Fruit fly (Drosophila melanogaster) whole organism, embryonic: ENCODE measurements around the gene c-cup.

Experiments used
- BtbVII ChIP-seq: fragments of 200-800 bp; sonication (Bioruptor generic); optimal IDR thresholded peaks from 3 replicates; lab custom pipeline; 2017; ENCODE audit warnings: missing biosample characterization, mild to moderate bottlenecking, missing genetic modification characterization
- CG11085 ChIP-seq: fragments of 200-800 bp; sonication (Bioruptor generic); IDR thresholded peaks from 2 replicates; pipeline ENCODE4 v1.3.6; 2022; ENCODE audit warnings: missing biosample characterization, missing genetic modification characterization
- CG12219 ChIP-seq: fragments of 200-800 bp; sonication (Bioruptor generic); optimal IDR thresholded peaks from 3 replicates; lab custom pipeline; 2018; ENCODE audit warnings: missing biosample characterization, mild to moderate bottlenecking, missing genetic modification characterization
- CG12769 ChIP-seq: fragments of 200-800 bp; sonication (Bioruptor generic); optimal IDR thresholded peaks from 2 replicates; lab custom pipeline; 2019; ENCODE audit warnings: missing biosample characterization, mild to moderate bottlenecking, missing genetic modification characterization, moderate library complexity
- CG13123 ChIP-seq: fragments of 200-800 bp; sonication (Bioruptor generic); optimal IDR thresholded peaks from 2 replicates; lab custom pipeline; 2016; ENCODE audit warnings: missing biosample characterization, missing genetic modification characterization
- CG13296 ChIP-seq: fragments of 200-800 bp; sonication (Bioruptor generic); optimal IDR thresholded peaks from 3 replicates; lab custom pipeline; 2018; ENCODE audit warnings: missing biosample characterization, mild to moderate bottlenecking, missing genetic modification characterization
- CG14050 ChIP-seq: fragments of 200-800 bp; sonication (Bioruptor generic); IDR thresholded peaks from 3 replicates; pipeline ENCODE4 v1.3.6; 2022; ENCODE audit warnings: missing biosample characterization, missing genetic modification characterization
- CG15479 ChIP-seq: fragments of 200-800 bp; sonication (Bioruptor generic); optimal IDR thresholded peaks from 3 replicates; lab custom pipeline; 2019; ENCODE audit warnings: missing biosample characterization, mild to moderate bottlenecking, missing genetic modification characterization, moderate library complexity
- CG15514 ChIP-seq: fragments of 200-800 bp; sonication (Bioruptor generic); optimal IDR thresholded peaks from 3 replicates; lab custom pipeline; 2017; ENCODE audit warnings: missing biosample characterization, missing genetic modification characterization, mild to moderate bottlenecking, moderate library complexity, missing genetic modification reagents
- CG18599 ChIP-seq: fragments of 200-800 bp; sonication (Bioruptor generic); optimal IDR thresholded peaks from 3 replicates; lab custom pipeline; 2017; ENCODE audit warnings: missing biosample characterization, missing genetic modification characterization, mild to moderate bottlenecking, moderate library complexity, missing genetic modification reagents
- CG2120 ChIP-seq: fragments of 200-800 bp; sonication (Bioruptor generic); optimal IDR thresholded peaks from 3 replicates; lab custom pipeline; 2016; ENCODE audit warnings: missing biosample characterization, missing genetic modification characterization
- CG2875 ChIP-seq: fragments of 200-800 bp; sonication (Bioruptor generic); optimal IDR thresholded peaks from 2 replicates; lab custom pipeline; 2017; ENCODE audit warnings: missing biosample characterization, mild to moderate bottlenecking, missing genetic modification characterization, missing genetic modification reagents
- CG34376 ChIP-seq: fragments of 200-800 bp; sonication (Bioruptor generic); optimal IDR thresholded peaks from 2 replicates; lab custom pipeline; 2018; ENCODE audit warnings: missing biosample characterization, mild to moderate bottlenecking, missing genetic modification characterization
- CG3838 ChIP-seq: fragments of 200-800 bp; sonication (Bioruptor generic); optimal IDR thresholded peaks from 3 replicates; lab custom pipeline; 2016; ENCODE audit warnings: missing biosample characterization, missing genetic modification characterization
- CG4424 ChIP-seq: fragments of 200-800 bp; sonication (Bioruptor generic); optimal IDR thresholded peaks from 3 replicates; lab custom pipeline; 2016; ENCODE audit warnings: missing biosample characterization, missing genetic modification characterization
- CG4707 ChIP-seq: fragments of 200-800 bp; sonication (Bioruptor generic); optimal IDR thresholded peaks from 2 replicates; lab custom pipeline; 2018; ENCODE audit warnings: missing biosample characterization, mild to moderate bottlenecking, missing genetic modification characterization, moderate library complexity
- CG5953 ChIP-seq: fragments of 200-800 bp; sonication (Bioruptor generic); IDR thresholded peaks from 2 replicates; pipeline ENCODE4 v1.3.6; 2022; ENCODE audit warnings: missing biosample characterization, missing genetic modification characterization
- CG6272 ChIP-seq: fragments of 200-800 bp; sonication (Bioruptor generic); IDR thresholded peaks from 2 replicates; pipeline ENCODE4 v1.3.6; 2022; ENCODE audit warnings: missing biosample characterization, missing genetic modification characterization
- CG9215 ChIP-seq: fragments of 200-800 bp; sonication (Bioruptor generic); IDR thresholded peaks from 2 replicates; pipeline ENCODE4 v1.3.6; 2022; ENCODE audit warnings: missing biosample characterization, missing genetic modification characterization
- CG9932 ChIP-seq: fragments of 200-800 bp; sonication (Bioruptor generic); IDR thresholded peaks from 2 replicates; pipeline ENCODE4 v1.3.6; 2022; ENCODE audit warnings: missing biosample characterization, missing genetic modification characterization
- Deaf1 ChIP-seq: fragments of 200-800 bp; optimal IDR thresholded peaks from 3 replicates; lab custom pipeline; 2019; ENCODE audit warnings: missing biosample characterization, mild to moderate bottlenecking, missing genetic modification characterization, moderate library complexity
- Dref ChIP-seq: fragments of 200-800 bp; sonication (Bioruptor generic); IDR thresholded peaks from 2 replicates; pipeline ENCODE4 v1.3.6; 2022; ENCODE audit warnings: missing biosample characterization, missing genetic modification characterization
- HHEX ChIP-seq: fragments of 200-800 bp; sonication (Bioruptor generic); optimal IDR thresholded peaks from 3 replicates; lab custom pipeline; 2017; ENCODE audit warnings: missing biosample characterization, mild to moderate bottlenecking, missing genetic modification characterization, missing genetic modification reagents
- HmgD ChIP-seq: fragments of 200-800 bp; sonication (Bioruptor generic); optimal IDR thresholded peaks from 3 replicates; lab custom pipeline; 2016; ENCODE audit warnings: missing biosample characterization, missing genetic modification characterization
- Hmr ChIP-seq: fragments of 200-800 bp; sonication (Bioruptor generic); optimal IDR thresholded peaks from 3 replicates; lab custom pipeline; 2017; ENCODE audit warnings: mild to moderate bottlenecking, missing biosample characterization, missing genetic modification reagents, missing genetic modification characterization
- Jarid2 ChIP-seq: fragments of 200-800 bp; sonication (Bioruptor generic); optimal IDR thresholded peaks from 3 replicates; lab custom pipeline; 2017; ENCODE audit warnings: mild to moderate bottlenecking, missing biosample characterization, missing genetic modification reagents, missing genetic modification characterization
- Mad ChIP-seq: fragments of 200-800 bp; sonication (Bioruptor generic); optimal IDR thresholded peaks from 2 replicates; lab custom pipeline; 2016; ENCODE audit warnings: missing biosample characterization, missing genetic modification characterization
- Med ChIP-seq: fragments of 200-800 bp; sonication (Bioruptor generic); peaks from one replicate; lab custom pipeline; 2016; ENCODE audit warnings: missing biosample characterization, missing genetic modification characterization, mild to moderate bottlenecking, inconsistent platforms, moderate library complexity
- NFAT ChIP-seq: fragments of 200-800 bp; sonication (Bioruptor generic); IDR thresholded peaks from 2 replicates; pipeline ENCODE4 v1.3.6; 2022; ENCODE audit warnings: missing biosample characterization, missing genetic modification characterization
- Oaz ChIP-seq: fragments of 200-800 bp; sonication (Bioruptor generic); IDR thresholded peaks from 2 replicates; pipeline ENCODE4 v1.3.6; 2022; ENCODE audit warnings: missing biosample characterization, missing genetic modification characterization
- Taf1 ChIP-seq: fragments of 200-800 bp; sonication (Bioruptor generic); IDR thresholded peaks from 2 replicates; pipeline ENCODE4 v1.3.6; 2022; ENCODE audit warnings: missing biosample characterization, missing genetic modification characterization
- YL-1 ChIP-seq: fragments of 200-800 bp; sonication (Bioruptor generic); optimal IDR thresholded peaks from 3 replicates; lab custom pipeline; 2017; ENCODE audit warnings: missing biosample characterization, mild to moderate bottlenecking, missing genetic modification characterization
- abd-A ChIP-seq: fragments of 200-800 bp; sonication (Bioruptor generic); optimal IDR thresholded peaks from 3 replicates; lab custom pipeline; 2019; ENCODE audit warnings: missing biosample characterization, mild to moderate bottlenecking, missing genetic modification characterization, moderate library complexity
- ara ChIP-seq: fragments of 200-800 bp; sonication (Bioruptor generic); IDR thresholded peaks from 2 replicates; pipeline ENCODE4 v1.3.6; 2022; ENCODE audit warnings: missing biosample characterization, missing genetic modification characterization
- ash1 ChIP-seq: fragments of 200-800 bp; sonication (Bioruptor generic); optimal IDR thresholded peaks from 2 replicates; lab custom pipeline; 2018; ENCODE audit warnings: missing biosample characterization, mild to moderate bottlenecking, missing genetic modification characterization
- cas ChIP-seq: fragments of 200-800 bp; sonication (Bioruptor generic); IDR thresholded peaks from 2 replicates; pipeline ENCODE4 v1.3.6; 2022; ENCODE audit warnings: missing biosample characterization, missing genetic modification characterization
- ci ChIP-seq: fragments of 200-800 bp; sonication (Bioruptor generic); IDR thresholded peaks from 3 replicates; pipeline ENCODE4 v1.3.6; 2022; ENCODE audit warnings: missing biosample characterization, missing genetic modification characterization
- crp ChIP-seq, 2 experiments: fragments of 200-800 bp; sonication (Bioruptor generic); optimal IDR thresholded peaks; 2 replicates in 1 of 2; 3 replicates in 1 of 2; lab custom pipeline; 2017; ENCODE audit warnings: missing biosample characterization in 2 of 2, missing genetic modification characterization in 2 of 2, mild to moderate bottlenecking in 1 of 2, moderate library complexity in 1 of 2
- disco-r ChIP-seq: fragments of 200-800 bp; sonication (Bioruptor generic); optimal IDR thresholded peaks from 2 replicates; lab custom pipeline; 2016; ENCODE audit warnings: missing biosample characterization, missing genetic modification characterization
- fd102C ChIP-seq: fragments of 200-800 bp; sonication (Bioruptor generic); optimal IDR thresholded peaks from 2 replicates; lab custom pipeline; 2018; ENCODE audit warnings: missing biosample characterization, mild to moderate bottlenecking, missing genetic modification characterization, moderate library complexity
- hkb ChIP-seq, 2 experiments: fragments of 200-800 bp in 1 of 2; fragments of >200 bp in 1 of 2; sonication (Bioruptor generic) in 1 of 2; IDR thresholded peaks in 1 of 2; optimal IDR thresholded peaks in 1 of 2; 2 replicates each; pipeline versions ENCODE4 v1.3.6 to Lab custom; 2017 to 2022; ENCODE audit warnings: missing biosample characterization in 1 of 2, missing genetic modification characterization in 1 of 2
- lab ChIP-seq: fragments of 200-800 bp; sonication (Bioruptor generic); optimal IDR thresholded peaks from 3 replicates; lab custom pipeline; 2017; ENCODE audit warnings: missing biosample characterization, missing genetic modification characterization, mild to moderate bottlenecking, moderate library complexity, missing genetic modification reagents
- nerfin-1 ChIP-seq: fragments of 200-800 bp; sonication (Bioruptor generic); optimal IDR thresholded peaks from 3 replicates; lab custom pipeline; 2019; ENCODE audit warnings: missing biosample characterization, mild to moderate bottlenecking, missing genetic modification characterization, moderate library complexity
- nmo ChIP-seq: fragments of 200-800 bp; sonication (Bioruptor generic); optimal IDR thresholded peaks from 2 replicates; lab custom pipeline; 2018; ENCODE audit warnings: missing biosample characterization, mild to moderate bottlenecking, missing genetic modification characterization, moderate library complexity
- prd ChIP-seq, 3 experiments: fragments of >200 bp in 2 of 3; fragments of 200-800 bp in 1 of 3; sonication (Bioruptor generic) in 1 of 3; optimal IDR thresholded peaks in 2 of 3; IDR thresholded peaks in 1 of 3; 2 replicates in 2 of 3; 3 replicates in 1 of 3; pipeline versions ENCODE4 v1.3.6 to Lab custom; 2017 to 2022; ENCODE audit warnings: missing biosample characterization in 1 of 3, missing genetic modification characterization in 1 of 3
- slbo ChIP-seq: fragments of 200-800 bp; sonication (Bioruptor generic); IDR thresholded peaks from 2 replicates; pipeline ENCODE4 v1.3.6; 2022; ENCODE audit warnings: missing biosample characterization, missing genetic modification characterization
- so ChIP-seq: fragments of 200-800 bp; sonication (Bioruptor generic); IDR thresholded peaks from 3 replicates; pipeline ENCODE4 v1.3.6; 2022; ENCODE audit warnings: missing biosample characterization, missing genetic modification characterization
- stc ChIP-seq: fragments of 200-800 bp; sonication (Bioruptor generic); IDR thresholded peaks from 2 replicates; pipeline ENCODE4 v1.3.6; 2022; ENCODE audit warnings: missing biosample characterization, missing genetic modification characterization

c-cup gene

dm6 chr2L:1836238-1836637, 3.9 kb upstream of the c-cup start, which contains the start of gene wry (continued):
- TF ChIP-seq BtbVII (no peak), Med (peak; percentile 6), CG34376 (GFP tag; lab: Kevin White, UChicago) (no peak), ara (no peak), Jarid2 (GFP tag; lab: Kevin White, UChicago) (peak; percentile 16), Deaf1 (tag; lab: Kevin White, UChicago) (peak; percentile 26), cas (no peak), crp (GFP tag; optimal IDR thresholded peaks at IDR 0.05; lab: Kevin White, UChicago) (peak in 1 of 2 experiments; percentile 43), CG2875 (no peak), HmgD (no peak), fd102C (GFP tag; lab: Kevin White, UChicago) (no peak), CG4707 (GFP tag; lab: Kevin White, UChicago) (no peak), CG14050 (GFP tag; lab: Robert Waterston, UW) (no peak)

dm6 chr2L:1828282-1828681, 4.1 kb downstream of the c-cup start:
- TF ChIP-seq slbo (peak; percentile 55), stc (GFP tag; lab: Robert Waterston, UW) (no peak), lab (peak; percentile 33), CG2120 (peak; percentile 51), Hmr (peak; percentile 26), nerfin-1 (tag; lab: Kevin White, UChicago) (no peak), prd (optimal IDR thresholded peaks at IDR 0.05; lab: Kevin White, UChicago) (no peak), prd (GFP tag; IDR thresholded peaks at IDR 0.05; lab: Robert Waterston, UW) (peak; percentile 14; the same call in 1 of the 3 replicates), CG9215 (GFP tag; lab: Robert Waterston, UW) (peak; percentile 27; the same call in 1 of the 2 replicates), CG11085 (GFP tag; lab: Robert Waterston, UW) (no peak), Dref (GFP tag; lab: Robert Waterston, UW) (no peak), CG9932 (GFP tag; lab: Robert Waterston, UW) (peak; percentile 38), nmo (no peak), YL-1 (no peak), abd-A (peak; percentile 23), CG13296 (GFP tag; lab: Kevin White, UChicago) (no peak), CG18599 (GFP tag; lab: Kevin White, UChicago) (peak; percentile 71), CG12769 (tag; lab: Kevin White, UChicago) (no peak), NFAT (GFP tag; lab: Robert Waterston, UW) (peak; percentile 24; the same call in 1 of the 2 replicates), Oaz (GFP tag; lab: Robert Waterston, UW) (no peak)

dm6 chr2L:1826400-1826799, 6.0 kb downstream of the c-cup start, which contains the start of gene CG31664:
CG31664 (minus strand) TSS chr2L:1826500.
- TF ChIP-seq hkb (optimal IDR thresholded peaks at IDR 0.05; lab: Kevin White, UChicago) (no peak), hkb (GFP tag; IDR thresholded peaks at IDR 0.05; lab: Robert Waterston, UW) (no peak), ci (GFP tag; lab: Robert Waterston, UW) (no peak), CG12219 (GFP tag; lab: Kevin White, UChicago) (no peak), so (GFP tag; lab: Robert Waterston, UW) (no peak)

dm6 chr2L:1823231-1823630, 9.1 kb downstream of the c-cup start, which contains the start of gene CG31933:
CG31933 (minus strand) TSS chr2L:1823331.
- TF ChIP-seq CG4424 (GFP tag; lab: Kevin White, UChicago) (no peak), CG5953 (no peak), stc (GFP tag; lab: Robert Waterston, UW) (no peak), ash1 (GFP tag; lab: Kevin White, UChicago) (no peak), CG6272 (GFP tag; lab: Robert Waterston, UW) (no peak), Mad (no peak), disco-r (no peak), CG13123 (GFP tag; lab: Kevin White, UChicago) (no peak), Taf1 (GFP tag; lab: Robert Waterston, UW) (no peak), HHEX (GFP tag; lab: Kevin White, UChicago) (no peak), CG3838 (GFP tag; lab: Kevin White, UChicago) (no peak), CG15514 (GFP tag; lab: Kevin White, UChicago) (no peak), CG15479 (GFP tag; lab: Kevin White, UChicago) (no peak)
